Fruit fly (Drosophila melanogaster) whole organism, wandering third instar larva: ENCODE measurements around the gene Dop1R2.

Experiments
- Abd-B ChIP-seq: fragments of >200 bp; optimal IDR thresholded peaks from 2 replicates; lab custom pipeline; 2017; ENCODE audit warnings: missing biosample characterization, missing genetic modification characterization
- CG32264 ChIP-seq: fragments of 200-800 bp; sonication (Bioruptor generic); optimal IDR thresholded peaks from 2 replicates; lab custom pipeline; 2016; ENCODE audit warnings: missing biosample characterization, missing genetic modification characterization
- CrebA ChIP-seq: fragments of 200-800 bp; sonication (Bioruptor generic); optimal IDR thresholded peaks from 2 replicates; lab custom pipeline; 2016; ENCODE audit warnings: missing biosample characterization, mild to moderate bottlenecking, missing genetic modification characterization, borderline replicate concordance
- Dif ChIP-seq: fragments of 200-275, 200-300 bp; sonication (Bioruptor generic); optimal IDR thresholded peaks from 2 replicates; lab custom pipeline; 2018; ENCODE audit warnings: missing biosample characterization, missing genetic modification characterization; ENCODE audit not compliant: partially characterized antibody
- GATAd ChIP-seq: sonication (Bioruptor generic); optimal IDR thresholded peaks from 2 replicates; lab custom pipeline; 2016; ENCODE audit warnings: missing biosample characterization, missing genetic modification characterization
- HLH106 ChIP-seq: fragments of 200-800 bp; optimal IDR thresholded peaks from 3 replicates; lab custom pipeline; 2019; ENCODE audit warnings: missing biosample characterization, mild to moderate bottlenecking, missing genetic modification characterization, moderate library complexity
- Hnf4 ChIP-seq: fragments of 200-800 bp; sonication (Bioruptor generic); optimal IDR thresholded peaks from 2 replicates; lab custom pipeline; 2016; ENCODE audit warnings: missing biosample characterization, mild to moderate bottlenecking, missing genetic modification characterization
- Hr78 ChIP-seq: fragments of >200 bp; optimal IDR thresholded peaks from 2 replicates; lab custom pipeline; 2017; ENCODE audit warnings: missing biosample characterization, missing genetic modification characterization
- Jra ChIP-seq: sonication (Bioruptor generic); optimal IDR thresholded peaks from 2 replicates; lab custom pipeline; 2016; ENCODE audit warnings: missing biosample characterization, missing genetic modification characterization
- Mio ChIP-seq: sonication (Bioruptor generic); optimal IDR thresholded peaks from 2 replicates; lab custom pipeline; 2016; ENCODE audit warnings: missing biosample characterization, missing genetic modification characterization
- Myc ChIP-seq: fragments of >200 bp; optimal IDR thresholded peaks from 2 replicates; lab custom pipeline; 2017
- N ChIP-seq: fragments of >200 bp; optimal IDR thresholded peaks from 2 replicates; lab custom pipeline; 2018; ENCODE audit warnings: missing biosample characterization, missing external identifiers, missing genetic modification characterization
- OdsH ChIP-seq: fragments of 200-800 bp; sonication (Bioruptor generic); optimal IDR thresholded peaks from 2 replicates; lab custom pipeline; 2016; ENCODE audit warnings: missing biosample characterization, mild to moderate bottlenecking, missing genetic modification characterization
- Rel ChIP-seq, 2 experiments: fragments of 200-800 bp; sonication (Bioruptor generic) in 1 of 2; optimal IDR thresholded peaks; 2 replicates in 1 of 2; 3 replicates in 1 of 2; lab custom pipeline; 2016 to 2019; ENCODE audit warnings: mild to moderate bottlenecking in 2 of 2, missing biosample characterization in 2 of 2, missing genetic modification characterization in 2 of 2, moderate library complexity in 1 of 2
- Sp1 ChIP-seq: fragments of 200-800 bp; sonication (Bioruptor generic); optimal IDR thresholded peaks from 3 replicates; lab custom pipeline; 2019; ENCODE audit warnings: missing biosample characterization, mild to moderate bottlenecking, missing genetic modification characterization, moderate library complexity
- Vsx2 ChIP-seq: fragments of 200-300, 225-300 bp; sonication (Bioruptor generic); optimal IDR thresholded peaks from 2 replicates; lab custom pipeline; 2018; ENCODE audit warnings: missing biosample characterization, missing genetic modification characterization; ENCODE audit not compliant: partially characterized antibody
- br ChIP-seq: fragments of 200-800 bp; sonication (Bioruptor generic); optimal IDR thresholded peaks from 2 replicates; lab custom pipeline; 2016; ENCODE audit warnings: missing biosample characterization, missing genetic modification characterization
- dl ChIP-seq, 2 experiments: fragments of 175-275, 200-275 bp in 1 of 2; fragments of 200-275 bp in 1 of 2; sonication (Bioruptor generic); optimal IDR thresholded peaks; lab custom pipeline; 2018; ENCODE audit warnings: mild to moderate bottlenecking in 2 of 2, missing biosample characterization in 2 of 2, missing genetic modification characterization in 2 of 2, moderate library complexity in 2 of 2; ENCODE audit not compliant: partially characterized antibody in 2 of 2, insufficient read depth in 1 of 2
- dmrt93B ChIP-seq: fragments of 200-800 bp; sonication (Bioruptor generic); optimal IDR thresholded peaks from 2 replicates; lab custom pipeline; 2018; ENCODE audit warnings: missing biosample characterization, mild to moderate bottlenecking, missing genetic modification characterization
- ey ChIP-seq: fragments of 200-800 bp; sonication (Bioruptor generic); optimal IDR thresholded peaks from 2 replicates; lab custom pipeline; 2016; ENCODE audit warnings: missing biosample characterization, missing genetic modification characterization
- foxo ChIP-seq, 2 experiments: fragments of 200-800 bp; sonication (Bioruptor generic); optimal IDR thresholded peaks; 2 replicates in 1 of 2; 3 replicates in 1 of 2; lab custom pipeline; 2016 to 2017; ENCODE audit warnings: missing biosample characterization in 2 of 2, missing genetic modification characterization in 2 of 2
- fru ChIP-seq: fragments of 200-800 bp; sonication (Bioruptor generic); optimal IDR thresholded peaks from 3 replicates; lab custom pipeline; 2016; ENCODE audit warnings: missing biosample characterization, mild to moderate bottlenecking, missing genetic modification characterization
- h ChIP-seq: fragments of 200-800 bp; sonication (Bioruptor generic); optimal IDR thresholded peaks from 3 replicates; lab custom pipeline; 2016; ENCODE audit warnings: missing biosample characterization, mild to moderate bottlenecking, missing genetic modification characterization
- lola ChIP-seq: fragments of >200 bp; optimal IDR thresholded peaks from 2 replicates; lab custom pipeline; 2017; ENCODE audit warnings: missing biosample characterization, missing genetic modification characterization
- pan ChIP-seq: fragments of >200 bp; optimal IDR thresholded peaks from 2 replicates; lab custom pipeline; 2017
- psq ChIP-seq: fragments of 200-800 bp; sonication (Bioruptor generic); optimal IDR thresholded peaks from 3 replicates; lab custom pipeline; 2017; ENCODE audit warnings: missing biosample characterization, mild to moderate bottlenecking, missing genetic modification characterization, moderate library complexity
- rgr ChIP-seq: fragments of 200-800 bp; sonication (Bioruptor generic); optimal IDR thresholded peaks from 3 replicates; lab custom pipeline; 2016; ENCODE audit warnings: missing biosample characterization, mild to moderate bottlenecking, missing genetic modification characterization
- sage ChIP-seq: fragments of 200-800 bp; sonication (Bioruptor generic); optimal IDR thresholded peaks from 2 replicates; lab custom pipeline; 2016; ENCODE audit warnings: missing biosample characterization, mild to moderate bottlenecking, missing genetic modification characterization
- sv ChIP-seq: fragments of 200-800 bp; sonication (Bioruptor generic); optimal IDR thresholded peaks from 3 replicates; lab custom pipeline; 2016; ENCODE audit warnings: missing biosample characterization, missing genetic modification characterization
- tai ChIP-seq: sonication (Bioruptor generic); optimal IDR thresholded peaks from 2 replicates; lab custom pipeline; 2016; ENCODE audit warnings: missing biosample characterization, missing genetic modification characterization
- woc ChIP-seq: sonication (Bioruptor generic); optimal IDR thresholded peaks from 2 replicates; lab custom pipeline; 2016; ENCODE audit warnings: missing biosample characterization, mild to moderate bottlenecking, missing genetic modification characterization

Dop1R2 gene

dm6 chr3R:29690539-29690852 is 30.7 kb upstream of the Dop1R2 start:
- peak; percentile 23 for TF ChIP-seq rgr (GFP tag; lab: Kevin White, UChicago)
- TF ChIP-seq br (GFP tag; lab: Kevin White, UChicago) = no peak
- TF ChIP-seq foxo (GFP tag; optimal IDR thresholded peaks at IDR 0.05; lab: Kevin White, UChicago) = peak in 1 of 2 experiments; percentile 26
- TF ChIP-seq fru = peak; percentile 22
- TF ChIP-seq GATAd (GFP tag; lab: Kevin White, UChicago) = no peak
- TF ChIP-seq sv (GFP tag; lab: Kevin White, UChicago) = peak; percentile 30
- TF ChIP-seq psq = no peak
- peak; percentile 11 for TF ChIP-seq h (GFP tag; lab: Kevin White, UChicago)
- TF ChIP-seq HLH106 (tag; lab: Kevin White, UChicago) = peak; percentile 30
- TF ChIP-seq ey (GFP tag; lab: Kevin White, UChicago) = peak; percentile 18

dm6 chr3R:29689833-29690538 is 30.2 kb upstream of the Dop1R2 start:
- TF ChIP-seq sage (no peak), Hnf4 (GFP tag; lab: Kevin White, UChicago) (no peak)

DNA sequence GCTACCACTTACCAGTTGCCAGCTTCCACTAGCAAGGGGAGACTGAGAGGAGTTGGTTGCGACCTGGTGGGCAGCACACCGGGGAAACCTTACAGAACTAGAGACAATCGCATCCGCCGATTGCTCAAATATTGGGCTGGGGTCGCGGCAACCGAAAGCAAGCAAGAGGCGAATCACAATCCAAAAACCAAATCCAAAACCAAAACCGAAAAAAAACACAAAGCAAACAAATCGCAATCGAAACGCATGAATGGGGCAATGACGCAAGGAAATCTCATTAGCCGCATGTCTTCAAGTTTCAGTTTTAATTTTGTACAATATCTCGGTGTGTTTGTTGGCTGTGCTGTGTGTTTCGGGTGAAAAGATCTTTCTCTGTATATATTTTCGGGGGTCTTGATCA is 29.4 kb upstream of the Dop1R2 start, which contains the start of gene Obp99c:
TSS of gene Obp99c (minus strand) at position 101 of the 400 bp plus-strand sequence.
- TF ChIP-seq N (GFP tag; lab: Kevin White, UChicago) (no peak), Dif (GFP tag; lab: Kevin White, UChicago) (no peak), sv (GFP tag; lab: Kevin White, UChicago) (no peak), Rel (GFP tag; optimal IDR thresholded peaks at IDR 0.05; lab: Kevin White, UChicago) (no peak), Rel (tag; optimal IDR thresholded peaks at IDR 0.05; lab: Kevin White, UChicago) (no peak), br (GFP tag; lab: Kevin White, UChicago) (no peak), Abd-B (no peak), Myc (no peak), pan (lab: Kevin White, UChicago) (no peak), dl (GFP tag; optimal IDR thresholded peaks at IDR 0.05; lab: Kevin White, UChicago; ENCODE audit: insufficient read depth in 1 of 2, partially characterized antibody in 2 of 2) (no peak), h (GFP tag; lab: Kevin White, UChicago) (no peak), lola (GFP tag; lab: Kevin White, UChicago) (no peak)
- TF ChIP-seq, all 38 proteins: peak for 0

dm6 chr3R:29686698-29687097 is 26.9 kb upstream of the Dop1R2 start:
- TF ChIP-seq foxo (GFP tag; optimal IDR thresholded peaks at IDR 0.05; lab: Kevin White, UChicago) = no peak
- no peak for TF ChIP-seq pan (lab: Kevin White, UChicago)
- no peak for TF ChIP-seq Jra (GFP tag; lab: Kevin White, UChicago)

- TF ChIP-seq N (GFP tag; lab: Kevin White, UChicago) (peak; percentile 7), dmrt93B (GFP tag; lab: Kevin White, UChicago) (no peak), Dif (GFP tag; lab: Kevin White, UChicago) (peak; percentile 66), Vsx2 (no peak), Myc (peak; percentile 65)
- TF ChIP-seq, all 38 proteins: peak for 3
These were observed 22.4 kb upstream of the Dop1R2 start, which contains the start of the genes CG7582 and Gycalpha99B for dm6 chr3R:29682152-29682600. Gene CG7582 (minus strand): TSS chr3R:29682278. Gene Gycalpha99B (plus strand): TSS chr3R:29682503.

DNA sequence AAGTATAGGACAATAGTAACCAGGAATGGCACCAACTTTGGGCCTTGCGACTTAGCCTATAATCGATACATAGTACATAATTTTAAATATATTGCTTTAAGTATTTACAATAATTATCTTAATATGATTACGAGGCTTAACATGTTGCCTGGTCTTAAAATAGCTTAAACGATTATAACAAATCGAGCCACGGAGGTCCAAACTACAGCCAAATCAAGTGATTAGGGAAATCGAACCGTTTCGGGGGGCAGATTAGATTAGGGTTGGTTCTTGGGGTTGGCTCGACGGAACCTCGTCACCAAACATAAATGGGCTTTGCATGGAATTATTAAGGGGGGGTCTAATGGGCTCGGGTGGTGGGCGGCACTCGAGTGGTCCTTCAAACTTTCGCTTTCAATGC is 21.5 kb upstream of the Dop1R2 start:
- TF ChIP-seq dl (GFP tag; optimal IDR thresholded peaks at IDR 0.05; lab: Kevin White, UChicago; ENCODE audit: insufficient read depth in 1 of 2, partially characterized antibody in 2 of 2) = no peak
- no peak for TF ChIP-seq CG32264
- TF ChIP-seq N (GFP tag; lab: Kevin White, UChicago) = no peak
- no peak for TF ChIP-seq HLH106 (tag; lab: Kevin White, UChicago)
- no peak for TF ChIP-seq tai (GFP tag; lab: Kevin White, UChicago)

DNA sequence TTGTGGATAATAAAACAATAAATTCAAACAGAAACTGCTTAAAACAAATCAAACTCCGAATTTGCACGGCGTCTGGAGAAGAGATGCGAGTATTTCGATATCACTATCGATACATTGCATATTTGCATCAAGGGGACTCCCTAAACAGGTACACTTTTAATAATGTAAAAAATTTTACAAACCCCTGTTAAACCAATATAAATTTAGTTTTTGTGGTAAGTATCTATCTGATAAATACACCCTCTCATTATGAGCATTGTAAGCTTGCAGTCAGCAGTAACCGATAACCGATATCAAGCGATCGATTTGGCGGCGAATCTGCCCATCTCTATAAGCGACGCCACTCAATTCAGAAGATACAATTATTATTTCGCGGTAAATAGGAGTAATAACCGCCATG is 15.5 kb upstream of the Dop1R2 start, which contains the start of the genes Bub3 and Cap-D2:
TSS of gene Bub3 (minus strand) at position 89 of the 400 bp plus-strand sequence.
TSS of gene Cap-D2 (plus strand) at position 319 of the 400 bp plus-strand sequence.
- TF ChIP-seq br (GFP tag; lab: Kevin White, UChicago) (peak; percentile 63), h (GFP tag; lab: Kevin White, UChicago) (peak; percentile 83), Mio (GFP tag; lab: Kevin White, UChicago) (no peak), psq (peak; percentile 25), Myc (peak; percentile 28), foxo (GFP tag; optimal IDR thresholded peaks at IDR 0.05; lab: Kevin White, UChicago) (peak in 1 of 2 experiments; percentile 77), OdsH (peak; percentile 41), fru (peak; percentile 71), sv (GFP tag; lab: Kevin White, UChicago) (peak; percentile 61), pan (lab: Kevin White, UChicago) (no peak), Hr78 (GFP tag; lab: Kevin White, UChicago) (no peak), woc (GFP tag; lab: Kevin White, UChicago) (no peak), Rel (GFP tag; optimal IDR thresholded peaks at IDR 0.05; lab: Kevin White, UChicago) (no peak), Rel (tag; optimal IDR thresholded peaks at IDR 0.05; lab: Kevin White, UChicago) (peak; percentile 19), ey (GFP tag; lab: Kevin White, UChicago) (peak; percentile 70), dmrt93B (GFP tag; lab: Kevin White, UChicago) (peak; percentile 35), CrebA (GFP tag; lab: Kevin White, UChicago) (no peak), rgr (GFP tag; lab: Kevin White, UChicago) (peak; percentile 69), Sp1 (GFP tag; lab: Kevin White, UChicago) (peak; percentile 59), HLH106 (tag; lab: Kevin White, UChicago) (peak; percentile 55)
